Fruit fly (Drosophila melanogaster): ENCODE results near the gene rb.

Gene rb

DNA sequence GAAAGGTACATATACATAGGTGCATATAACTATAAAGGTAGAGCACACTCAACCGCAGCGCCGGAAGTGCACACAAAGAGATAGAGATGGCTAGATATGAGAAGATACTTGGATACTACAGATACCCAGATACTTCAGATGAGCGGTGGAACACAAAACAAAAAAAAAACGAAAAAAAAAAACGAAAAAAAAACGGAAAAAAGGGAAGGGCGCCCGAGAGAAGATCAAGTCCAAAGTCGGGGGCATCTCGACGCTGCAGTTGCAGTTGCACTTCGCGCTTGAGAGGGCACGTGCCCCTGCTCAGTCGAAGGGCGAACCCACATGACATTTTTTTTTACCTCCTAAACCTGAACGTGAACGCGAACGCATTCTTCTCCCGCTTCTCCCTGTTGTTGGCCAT lies 23.6 kb upstream of the rb start:
- TF ChIP-seq CG8119 (GFP tag; IDR thresholded peaks at IDR 0.05) (no peak), Sox15 (GFP tag; optimal IDR thresholded peaks at IDR 0.05) (no peak), CG9139 (GFP tag; optimal IDR thresholded peaks at IDR 0.05) (peak; percentile 46), ss (GFP tag; optimal IDR thresholded peaks at IDR 0.05) (peak; percentile 23 to 35), CG11902 (GFP tag; optimal IDR thresholded peaks at IDR 0.05) (no peak), CG8632 (GFP tag; optimal IDR thresholded peaks at IDR 0.05) (no peak), CG6163 (GFP tag; IDR thresholded peaks at IDR 0.05) (no peak)

DNA sequence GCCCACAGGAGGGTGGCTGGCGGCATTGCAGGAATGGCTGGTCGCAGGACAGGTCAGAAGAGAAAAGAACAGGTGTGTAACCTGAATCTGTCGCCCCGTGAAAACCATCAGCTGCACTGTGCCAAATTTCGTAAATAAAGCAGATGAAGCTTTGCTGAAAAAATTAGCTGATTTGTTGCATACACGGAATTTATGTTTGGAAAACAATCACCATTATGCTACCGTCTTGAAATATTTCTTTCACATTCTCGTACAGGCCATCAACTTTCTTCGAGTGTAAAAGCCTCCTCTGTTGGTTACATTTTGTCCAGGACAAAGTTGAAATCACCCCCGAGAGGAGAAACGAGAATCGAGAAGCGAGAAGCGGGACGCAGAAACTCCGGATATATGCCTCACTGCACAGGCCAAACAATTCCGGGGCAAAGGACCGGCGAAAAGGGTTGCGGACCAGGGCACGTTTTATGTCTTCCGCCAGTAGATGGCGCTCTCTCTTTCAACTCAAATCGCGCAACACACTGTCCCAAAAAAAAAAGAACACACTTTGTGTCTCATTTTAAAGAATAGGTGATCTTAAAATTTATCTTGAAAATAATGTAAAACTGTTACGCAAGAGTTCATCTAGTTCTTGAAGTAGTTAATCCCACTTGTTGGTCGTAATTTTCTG lies 19.9 kb upstream of the rb start:
- no peak for TF ChIP-seq Sox15 (GFP tag; optimal IDR thresholded peaks at IDR 0.05)
- TF ChIP-seq fd59A (GFP tag; optimal IDR thresholded peaks at IDR 0.05), result peak; percentile 5
- peak; percentile 38 for TF ChIP-seq CG10669 (GFP tag; optimal IDR thresholded peaks at IDR 0.05)
- TF ChIP-seq ss (GFP tag; optimal IDR thresholded peaks at IDR 0.05), result peak in 1 of 2 experiments; percentile 20
- peak; percentile 24 for TF ChIP-seq pdm3 (GFP tag; optimal IDR thresholded peaks at IDR 0.05)
- TF ChIP-seq Met (GFP tag; optimal IDR thresholded peaks at IDR 0.05), result peak; percentile 32
- no peak for TF ChIP-seq CG8632 (GFP tag; optimal IDR thresholded peaks at IDR 0.05)
- TF ChIP-seq CG8319 (GFP tag; optimal IDR thresholded peaks at IDR 0.05), result no peak
- TF ChIP-seq CG16779 (tag; optimal IDR thresholded peaks at IDR 0.05), result no peak
- peak; percentile 19 for TF ChIP-seq Sox102F (GFP tag; optimal IDR thresholded peaks at IDR 0.05)
- TF ChIP-seq Ets96B (tag; optimal IDR thresholded peaks at IDR 0.05), result peak; percentile 38
- no peak for TF ChIP-seq dac (GFP tag; optimal IDR thresholded peaks at IDR 0.05)
- peak; percentile 37 for TF ChIP-seq topi (GFP tag; optimal IDR thresholded peaks at IDR 0.05)
- TF ChIP-seq Gug (GFP tag; IDR thresholded peaks at IDR 0.05), result no peak
- no peak for TF ChIP-seq CG34406 (GFP tag; optimal IDR thresholded peaks at IDR 0.05)
- TF ChIP-seq CG11902 (GFP tag; optimal IDR thresholded peaks at IDR 0.05), result no peak
- TF ChIP-seq CG8119 (GFP tag; IDR thresholded peaks at IDR 0.05), result no peak
- peak in 1 of 2 experiments; percentile 33 for TF ChIP-seq salr (GFP tag; optimal IDR thresholded peaks at IDR 0.05)
- TF ChIP-seq vri (GFP tag; optimal IDR thresholded peaks at IDR 0.05), result no peak
- TF ChIP-seq CG6276 (GFP tag; optimal IDR thresholded peaks at IDR 0.05), result no peak
- no peak for TF ChIP-seq Lpt (GFP tag; optimal IDR thresholded peaks at IDR 0.05)
- no peak for TF ChIP-seq Blimp-1 (GFP tag; optimal IDR thresholded peaks at IDR 0.05)
- TF ChIP-seq CG1621 (tag; optimal IDR thresholded peaks at IDR 0.05), result peak; percentile 12
- TF ChIP-seq svp (GFP tag), result no peak
- TF ChIP-seq CG9139 (GFP tag; optimal IDR thresholded peaks at IDR 0.05), result no peak
- TF ChIP-seq CG3032 (tag; optimal IDR thresholded peaks at IDR 0.05), result no peak
- TF ChIP-seq CG15336 (GFP tag; IDR thresholded peaks at IDR 0.05), result no peak
- no peak for TF ChIP-seq CG4318 (GFP tag; optimal IDR thresholded peaks at IDR 0.05)
- no peak for TF ChIP-seq achi (GFP tag; optimal IDR thresholded peaks at IDR 0.05)
- TF ChIP-seq eg (GFP tag; IDR thresholded peaks at IDR 0.05), result no peak
- TF ChIP-seq fd85E (GFP tag; optimal IDR thresholded peaks at IDR 0.05), result no peak
- TF ChIP-seq Hr4 (GFP tag; optimal IDR thresholded peaks at IDR 0.05), result no peak
- TF ChIP-seq acj6 (GFP tag; optimal IDR thresholded peaks at IDR 0.05), result peak; percentile 1
- peak; percentile 26 for TF ChIP-seq CG6792 (GFP tag; optimal IDR thresholded peaks at IDR 0.05)
- peak; percentile 23 for TF ChIP-seq Smox (GFP tag; optimal IDR thresholded peaks at IDR 0.05)
- TF ChIP-seq CG10631 (GFP tag; optimal IDR thresholded peaks at IDR 0.05), result peak; percentile 21
- TF ChIP-seq CG3919 (GFP tag; optimal IDR thresholded peaks at IDR 0.05), result peak; percentile 39
- TF ChIP-seq fkh (GFP tag; optimal IDR thresholded peaks at IDR 0.05), result no peak
- TF ChIP-seq CG11294 (GFP tag; IDR thresholded peaks at IDR 0.05), result no peak
- TF ChIP-seq CG6163 (GFP tag; IDR thresholded peaks at IDR 0.05), result 0 out of 3 replicates have a peak, but pooled peaks have one; percentile 11
- TF ChIP-seq esn (GFP tag; optimal IDR thresholded peaks at IDR 0.05), result peak; percentile 44
- TF ChIP-seq Eip78C (GFP tag), result peak; percentile 75
- no peak for TF ChIP-seq CG6854 (GFP tag; optimal IDR thresholded peaks at IDR 0.05)
- peak; percentile 13 for TF ChIP-seq OdsH (GFP tag; optimal IDR thresholded peaks at IDR 0.05)
- no peak for TF ChIP-seq Hr38 (GFP tag; optimal IDR thresholded peaks at IDR 0.05)
- TF ChIP-seq dsx (GFP tag; optimal IDR thresholded peaks at IDR 0.05; ENCODE audit: poor library complexity, severe bottlenecking), result no peak
- no peak for TF ChIP-seq Eip93F (GFP tag; optimal IDR thresholded peaks at IDR 0.05)
- TF ChIP-seq CG7368 (GFP tag; optimal IDR thresholded peaks at IDR 0.05), result no peak
